Worm (Caenorhabditis elegans): ENCODE results near the gene gstk-1.

ce11 chrII:9620616-9621015 is 35.9 kb upstream of the gstk-1 start:
- no peak for TF ChIP-seq sem-2 (GFP tag; optimal IDR thresholded peaks at IDR 0.05)
- TF ChIP-seq nhr-28 (tag; optimal IDR thresholded peaks at IDR 0.05) = no peak
- no peak for TF ChIP-seq elt-1 (tag; optimal IDR thresholded peaks at IDR 0.05; ENCODE audit: borderline replicate concordance, insufficient read depth)
- no peak for TF ChIP-seq elt-3 (tag; optimal IDR thresholded peaks at IDR 0.05)
- TF ChIP-seq ztf-11 (tag; optimal IDR thresholded peaks at IDR 0.05) = no peak
- TF ChIP-seq bed-3 (GFP tag; optimal IDR thresholded peaks at IDR 0.05) = no peak

Measured in whole organism, mixed stage, embryonic.